Worm (Caenorhabditis elegans) whole organism, early embryonic: ENCODE data around the gene cee-1.

ENCODE experiments used
- B0310.2 ChIP-seq: sonication (generic microtip); optimal IDR thresholded peaks from 2 replicates; lab custom pipeline; 2016; ENCODE audit warnings: mild to moderate bottlenecking, missing genetic modification characterization, missing compliant biosample characterization
- aly-1 ChIP-seq: sonication (generic microtip); optimal IDR thresholded peaks from 2 replicates; lab custom pipeline; 2016; ENCODE audit warnings: missing genetic modification characterization, missing compliant biosample characterization
- ama-1 ChIP-seq: fragments of 150-350 bp; optimal IDR thresholded peaks from 2 replicates; lab custom pipeline; 2014
- ceh-13 ChIP-seq: fragments of 200-800 bp; sonication (Bioruptor generic); optimal IDR thresholded peaks from 2 replicates; lab custom pipeline; 2018; ENCODE audit warnings: mild to moderate bottlenecking, missing genetic modification characterization, missing compliant biosample characterization
- flt-1 ChIP-seq: fragments of 200-800 bp; sonication (Bioruptor generic); IDR thresholded peaks from 2 replicates; pipeline ENCODE4 v1.3.6; 2022; ENCODE audit warnings: missing genetic modification characterization, missing compliant biosample characterization
- pes-1 ChIP-seq: fragments of 200-800 bp; sonication (Bioruptor generic); IDR thresholded peaks from 2 replicates; pipeline ENCODE4 v1.3.6; 2022; ENCODE audit warnings: missing genetic modification reagents, missing genetic modification characterization, missing compliant biosample characterization
- sea-1 ChIP-seq: fragments of 200-800 bp; sonication (Bioruptor generic); conservative IDR thresholded peaks from 2 replicates; pipeline ENCODE4 v1.3.6; 2022; ENCODE audit warnings: missing genetic modification characterization, missing compliant biosample characterization
- tbx-11 ChIP-seq: fragments of 200-800 bp; sonication (Bioruptor generic); IDR thresholded peaks from 2 replicates; pipeline ENCODE4 v1.3.6; 2022; ENCODE audit warnings: missing genetic modification characterization, missing compliant biosample characterization
- tbx-37 ChIP-seq: fragments of 200-800 bp; sonication (Bioruptor generic); conservative IDR thresholded peaks from 2 replicates; pipeline ENCODE4 v1.3.6; 2022; ENCODE audit warnings: missing genetic modification reagents, missing genetic modification characterization, missing compliant biosample characterization

- TF ChIP-seq flt-1 = no peak
- TF ChIP-seq sea-1 (GFP tag; lab: Robert Waterston, UW) = no peak
- TF ChIP-seq ama-1 (lab: Kevin White, UChicago) = no peak
- no peak for TF ChIP-seq tbx-37 (GFP tag; lab: Robert Waterston, UW)
- TF ChIP-seq aly-1 (tag; lab: Kevin White, UChicago) = no peak
- TF ChIP-seq pes-1 (GFP tag; lab: Robert Waterston, UW) = no peak
- TF ChIP-seq ceh-13 (GFP tag; lab: Kevin White, UChicago) = no peak
- TF ChIP-seq tbx-11 (GFP tag; lab: Robert Waterston, UW) = no peak
- TF ChIP-seq B0310.2 (tag; lab: Kevin White, UChicago) = no peak
Measured at ce11 chrIII:4903784-4904183, 8.7 kb upstream of the cee-1 start, which contains the start of gene kbp-2.
